Worm (Caenorhabditis elegans) whole organism, L4 larva: Measurements from ENCODE around the gene hsp-12.2.

Experiments used
- F26F4.8 ChIP-seq: fragments of 200-800 bp; sonication (Bioruptor generic); conservative IDR thresholded peaks from 2 replicates; pipeline ENCODE4 v1.3.6; 2022; ENCODE audit warnings: missing genetic modification characterization, missing compliant biosample characterization
- R02D3.7 ChIP-seq: fragments of 150-350 bp; sonication (generic microtip); optimal IDR thresholded peaks from 3 replicates; lab custom pipeline; 2014; ENCODE audit warnings: missing biosample characterization, missing genetic modification characterization
- aha-1 ChIP-seq: fragments of 150-350 bp; peaks from one replicate; lab custom pipeline; 2014; ENCODE audit warnings: missing biosample characterization, missing genetic modification characterization
- arid-1 ChIP-seq: fragments of 200-800 bp; sonication (Bioruptor generic); conservative IDR thresholded peaks from 2 replicates; pipeline ENCODE4 v1.3.6; 2022; ENCODE audit warnings: missing genetic modification reagents, missing genetic modification characterization, missing compliant biosample characterization
- attf-4 ChIP-seq: sonication (generic microtip); optimal IDR thresholded peaks from 3 replicates; lab custom pipeline; 2017; ENCODE audit warnings: missing biosample characterization, missing genetic modification characterization
- ceh-82 ChIP-seq: sonication (generic microtip); optimal IDR thresholded peaks from 2 replicates; lab custom pipeline; 2017; ENCODE audit warnings: missing biosample characterization, missing genetic modification characterization
- ces-1 ChIP-seq: fragments of 150-350 bp; sonication (generic microtip); optimal IDR thresholded peaks from 4 replicates; lab custom pipeline; 2014; ENCODE audit warnings: missing biosample characterization, missing genetic modification reagents, missing genetic modification characterization
- daf-12 ChIP-seq: fragments of 150-350 bp; optimal IDR thresholded peaks from 2 replicates; lab custom pipeline; 2014; ENCODE audit warnings: missing biosample characterization, missing genetic modification reagents, missing genetic modification characterization
- daf-16 ChIP-seq, 3 experiments: sonication (generic microtip); optimal IDR thresholded peaks; 2 replicates each; lab custom pipeline; 2016 to 2017; ENCODE audit warnings: missing genetic modification characterization in 3 of 3, missing genetic modification reagents in 3 of 3, mild to moderate bottlenecking in 2 of 3, missing compliant biosample characterization in 2 of 3, missing biosample characterization in 1 of 3, moderate library complexity in 1 of 3
- daf-19 ChIP-seq: fragments of 200-800 bp; sonication (Bioruptor generic); conservative IDR thresholded peaks from 2 replicates; pipeline ENCODE4 v1.3.6; 2022; ENCODE audit warnings: missing genetic modification characterization, missing compliant biosample characterization
- dmd-6 ChIP-seq: fragments of 200-800 bp; sonication (Bioruptor generic); IDR thresholded peaks from 2 replicates; pipeline ENCODE4 v1.3.6; 2022; ENCODE audit warnings: missing genetic modification reagents, missing genetic modification characterization, missing compliant biosample characterization
- dpl-1 ChIP-seq: fragments of 150-350 bp; optimal IDR thresholded peaks from 2 replicates; lab custom pipeline; 2014; ENCODE audit warnings: missing biosample characterization, missing genetic modification reagents, missing genetic modification characterization
- dve-1 ChIP-seq: sonication (generic microtip); optimal IDR thresholded peaks from 2 replicates; lab custom pipeline; 2017; ENCODE audit warnings: antibody characterized with exemption, mild to moderate bottlenecking, missing genetic modification characterization, missing compliant biosample characterization; ENCODE audit not compliant: insufficient read depth
- egl-27 ChIP-seq: sonication (generic microtip); optimal IDR thresholded peaks from 3 replicates; lab custom pipeline; 2017; ENCODE audit warnings: missing biosample characterization, missing genetic modification reagents, missing genetic modification characterization
- fkh-10 ChIP-seq: fragments of 150-350 bp; optimal IDR thresholded peaks from 2 replicates; lab custom pipeline; 2014; ENCODE audit warnings: missing biosample characterization, missing genetic modification reagents, missing genetic modification characterization
- gei-8 ChIP-seq: fragments of 200-800 bp; sonication (Bioruptor generic); optimal IDR thresholded peaks from 2 replicates; lab custom pipeline; 2018; ENCODE audit warnings: mild to moderate bottlenecking, missing genetic modification characterization, missing compliant biosample characterization
- hif-1 ChIP-seq, 2 experiments: sonication (generic microtip); optimal IDR thresholded peaks; 2 replicates each; lab custom pipeline; 2016 to 2017; ENCODE audit warnings: missing compliant biosample characterization in 2 of 2, missing genetic modification characterization in 2 of 2, missing genetic modification reagents in 2 of 2, missing genotype in 2 of 2, mild to moderate bottlenecking in 1 of 2
- hlh-11 ChIP-seq: fragments of 200-800 bp; sonication (Bioruptor generic); optimal IDR thresholded peaks from 2 replicates; lab custom pipeline; 2018; ENCODE audit warnings: mild to moderate bottlenecking, missing genetic modification characterization, missing compliant biosample characterization
- hlh-30 ChIP-seq: sonication (generic microtip); optimal IDR thresholded peaks from 2 replicates; lab custom pipeline; 2017; ENCODE audit warnings: antibody characterized with exemption, mild to moderate bottlenecking, missing genetic modification characterization, missing compliant biosample characterization; ENCODE audit not compliant: insufficient read depth
- jun-1 ChIP-seq: fragments of 150-350 bp; optimal IDR thresholded peaks from 2 replicates; lab custom pipeline; 2014; ENCODE audit warnings: missing biosample characterization, missing genetic modification reagents, missing genetic modification characterization
- lim-7 ChIP-seq: fragments of 200-800 bp; sonication (Bioruptor generic); IDR thresholded peaks from 2 replicates; pipeline ENCODE4 v1.3.6; 2022; ENCODE audit warnings: missing genetic modification characterization, missing compliant biosample characterization
- lin-15B ChIP-seq: fragments of 150-350 bp; sonication (generic microtip); optimal IDR thresholded peaks from 3 replicates; lab custom pipeline; 2014; ENCODE audit warnings: missing biosample characterization, missing genetic modification characterization
- lin-29 ChIP-seq: fragments of 200-800 bp; sonication (Bioruptor generic); IDR thresholded peaks from 2 replicates; pipeline ENCODE4 v1.3.6; 2022; ENCODE audit warnings: missing genetic modification reagents, missing genetic modification characterization, missing compliant biosample characterization
- lin-39 ChIP-seq: fragments of 150-350 bp; optimal IDR thresholded peaks from 2 replicates; lab custom pipeline; 2014; ENCODE audit warnings: missing biosample characterization, missing genetic modification reagents, missing genetic modification characterization
- lsy-2 ChIP-seq, 2 experiments: fragments of 150-350 bp in 1 of 2; sonication (generic microtip) in 1 of 2; optimal IDR thresholded peaks; 2 replicates each; lab custom pipeline; 2014 to 2017; ENCODE audit warnings: missing biosample characterization in 2 of 2, missing genetic modification characterization in 2 of 2
- madf-5 ChIP-seq, 2 experiments: fragments of 200-800 bp; sonication (Bioruptor generic); IDR thresholded peaks; 2 replicates each; pipeline ENCODE4 v1.3.6; 2022; ENCODE audit warnings: missing compliant biosample characterization in 2 of 2, missing genetic modification characterization in 2 of 2
- mdl-1 ChIP-seq, 2 experiments: fragments of 150-350 bp in 1 of 2; sonication (generic microtip) in 1 of 2; optimal IDR thresholded peaks; 2 replicates each; lab custom pipeline; 2014 to 2017; ENCODE audit warnings: missing biosample characterization in 2 of 2, missing genetic modification characterization in 2 of 2
- mep-1 ChIP-seq: fragments of 150-350 bp; sonication (generic microtip); optimal IDR thresholded peaks from 3 replicates; lab custom pipeline; 2014; ENCODE audit warnings: missing biosample characterization, missing genetic modification characterization
- mes-2 ChIP-seq: sonication (generic microtip); optimal IDR thresholded peaks from 2 replicates; lab custom pipeline; 2016; ENCODE audit warnings: missing genotype, mild to moderate bottlenecking, missing genetic modification characterization, missing compliant biosample characterization; ENCODE audit not compliant: poor library complexity, severe bottlenecking
- mxl-2 ChIP-seq: fragments of 200-800 bp; sonication (Bioruptor generic); conservative IDR thresholded peaks from 2 replicates; pipeline ENCODE4 v1.3.6; 2022; ENCODE audit warnings: missing genetic modification reagents, missing genetic modification characterization, missing compliant biosample characterization
- mxl-3 ChIP-seq: fragments of 200-800 bp; sonication (Bioruptor generic); optimal IDR thresholded peaks from 2 replicates; lab custom pipeline; 2018; ENCODE audit warnings: mild to moderate bottlenecking, missing genetic modification characterization, missing compliant biosample characterization
- nhr-10 ChIP-seq: fragments of 150-350 bp; optimal IDR thresholded peaks from 2 replicates; lab custom pipeline; 2014; ENCODE audit warnings: missing biosample characterization, missing genetic modification characterization
- nhr-111 ChIP-seq: fragments of 200-800 bp; sonication (Bioruptor generic); optimal IDR thresholded peaks from 2 replicates; lab custom pipeline; 2018; ENCODE audit warnings: mild to moderate bottlenecking, missing genetic modification characterization, missing compliant biosample characterization
- nhr-237 ChIP-seq: sonication (generic microtip); optimal IDR thresholded peaks from 2 replicates; lab custom pipeline; 2017; ENCODE audit warnings: missing biosample characterization, missing genetic modification characterization
- nhr-28 ChIP-seq: fragments of 150-350 bp; optimal IDR thresholded peaks from 2 replicates; lab custom pipeline; 2014; ENCODE audit warnings: missing biosample characterization, missing genetic modification characterization
- nhr-6 ChIP-seq: fragments of 150-350 bp; optimal IDR thresholded peaks from 2 replicates; lab custom pipeline; 2014; ENCODE audit warnings: missing biosample characterization, missing genetic modification characterization
- nhr-77 ChIP-seq: fragments of 150-350 bp; optimal IDR thresholded peaks from 2 replicates; lab custom pipeline; 2014; ENCODE audit warnings: missing biosample characterization, missing genetic modification characterization
- pha-4 ChIP-seq, 2 experiments: fragments of 150-350 bp in 1 of 2; fragments of 200-800 bp in 1 of 2; sonication (Bioruptor generic) in 1 of 2; IDR thresholded peaks in 1 of 2; optimal IDR thresholded peaks in 1 of 2; 2 replicates each; pipeline versions ENCODE4 v1.3.6 to Lab custom; 2014 to 2022; ENCODE audit warnings: missing genetic modification characterization in 2 of 2, missing genetic modification reagents in 2 of 2, missing biosample characterization in 1 of 2, missing compliant biosample characterization in 1 of 2
- rbr-2 ChIP-seq: sonication (generic microtip); optimal IDR thresholded peaks from 2 replicates; lab custom pipeline; 2016; ENCODE audit warnings: missing genotype, missing genetic modification characterization, missing compliant biosample characterization
- set-16 ChIP-seq: fragments of 200-800 bp; sonication (Bioruptor generic); IDR thresholded peaks from 2 replicates; pipeline ENCODE4 v1.3.6; 2022; ENCODE audit warnings: missing genetic modification reagents, missing genetic modification characterization, missing compliant biosample characterization
- spr-1 ChIP-seq: sonication (generic microtip); optimal IDR thresholded peaks from 2 replicates; lab custom pipeline; 2016; ENCODE audit warnings: mild to moderate bottlenecking, missing genetic modification characterization, missing compliant biosample characterization
- tag-97 ChIP-seq: fragments of 200-800 bp; sonication (Bioruptor generic); IDR thresholded peaks from 2 replicates; pipeline ENCODE4 v1.3.6; 2022; ENCODE audit warnings: missing genetic modification characterization, missing compliant biosample characterization
- unc-130 ChIP-seq: sonication (generic microtip); optimal IDR thresholded peaks from 2 replicates; lab custom pipeline; 2016; ENCODE audit warnings: missing genetic modification reagents, missing genetic modification characterization, missing compliant biosample characterization
- zip-2 ChIP-seq: fragments of 150-350 bp; optimal IDR thresholded peaks from 2 replicates; lab custom pipeline; 2014; ENCODE audit warnings: missing biosample characterization, missing genetic modification characterization
- ztf-11 ChIP-seq: fragments of 150-350 bp; optimal IDR thresholded peaks from 2 replicates; lab custom pipeline; 2014; ENCODE audit warnings: missing biosample characterization, missing genetic modification characterization

Gene hsp-12.2

DNA sequence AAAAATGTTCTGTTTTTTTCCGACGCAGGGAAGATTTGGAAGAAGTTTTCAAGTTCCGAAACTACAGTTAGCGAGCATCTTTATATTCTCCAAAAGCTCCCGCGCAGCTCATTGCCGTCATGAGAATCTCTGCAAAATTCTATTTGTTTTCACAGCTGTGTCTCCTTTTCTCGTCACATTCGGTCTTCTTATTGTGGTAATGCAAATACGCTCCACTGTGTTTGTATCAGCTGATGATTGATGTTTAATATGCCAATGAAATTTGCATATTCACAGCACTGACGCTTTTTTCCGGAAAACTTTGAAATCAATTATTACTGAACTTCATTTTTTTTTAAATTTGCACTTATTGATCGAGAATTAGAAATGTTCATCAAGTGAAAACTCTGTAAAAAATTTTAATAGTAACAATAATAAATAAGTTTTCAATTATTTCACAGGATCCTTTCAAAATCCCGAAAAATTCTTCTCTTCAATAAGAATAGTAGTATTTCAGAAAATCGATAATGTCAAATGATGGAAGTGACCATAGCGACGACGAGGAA, 44.7 kb upstream of the hsp-12.2 start, which contains the start of gene K06H7.2 (continued):
- TF ChIP-seq mxl-3 (no peak), gei-8 (GFP tag; lab: Kevin White, UChicago) (no peak), pha-4 (GFP tag; IDR thresholded peaks at IDR 0.05; lab: Robert Waterston, UW) (no peak), pha-4 (tag; optimal IDR thresholded peaks at IDR 0.05; lab: Kevin White, UChicago) (peak; percentile 20), zip-2 (tag; lab: Kevin White, UChicago) (no peak), nhr-28 (tag; lab: Kevin White, UChicago) (peak; percentile 43), nhr-77 (tag; lab: Kevin White, UChicago) (peak; percentile 70), set-16 (GFP tag; lab: Robert Waterston, UW) (no peak), fkh-10 (GFP tag; lab: Kevin White, UChicago) (peak; percentile 32), rbr-2 (peak; percentile 35), ztf-11 (no peak), F26F4.8 (no peak)

DNA sequence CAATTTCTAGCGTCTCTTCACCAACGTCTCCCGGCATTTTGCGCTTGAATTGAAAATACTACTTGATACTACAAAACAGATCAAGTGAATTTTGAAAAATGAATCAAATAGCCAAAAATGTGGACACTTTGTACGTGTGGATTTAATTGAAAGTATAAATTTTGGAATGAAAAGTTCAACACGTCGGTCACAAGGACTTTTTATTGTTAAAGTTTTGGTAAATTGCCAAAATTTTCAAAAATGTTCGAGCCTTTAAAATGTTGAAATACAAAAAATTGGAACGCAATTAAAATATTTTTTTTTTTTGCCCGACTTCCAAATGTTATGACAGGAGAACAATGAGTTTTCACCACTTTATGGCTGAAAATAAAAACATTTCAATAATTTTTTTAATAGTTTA, 39.8 kb upstream of the hsp-12.2 start, which contains the start of gene K06H7.8:
K06H7.8 (minus strand) TSS at position 101 of the 400 bp plus-strand sequence.
- TF ChIP-seq nhr-77 (tag; lab: Kevin White, UChicago): no peak
- TF ChIP-seq mxl-2: no peak
- TF ChIP-seq mdl-1 (tag; optimal IDR thresholded peaks at IDR 0.05; lab: Kevin White, UChicago): no peak
- TF ChIP-seq nhr-10 (tag; lab: Kevin White, UChicago): no peak
- no peak for TF ChIP-seq jun-1 (tag; lab: Kevin White, UChicago)
- no peak for TF ChIP-seq arid-1 (GFP tag; lab: Robert Waterston, UW)
- no peak for TF ChIP-seq nhr-237 (tag; lab: Kevin White, UChicago)
- TF ChIP-seq attf-4: no peak
- no peak for TF ChIP-seq dmd-6 (GFP tag; lab: Robert Waterston, UW)
- TF ChIP-seq mep-1: no peak
- TF ChIP-seq ces-1 (GFP tag; lab: Kevin White, UChicago): no peak
- no peak for TF ChIP-seq daf-12 (tag; lab: Kevin White, UChicago)

DNA sequence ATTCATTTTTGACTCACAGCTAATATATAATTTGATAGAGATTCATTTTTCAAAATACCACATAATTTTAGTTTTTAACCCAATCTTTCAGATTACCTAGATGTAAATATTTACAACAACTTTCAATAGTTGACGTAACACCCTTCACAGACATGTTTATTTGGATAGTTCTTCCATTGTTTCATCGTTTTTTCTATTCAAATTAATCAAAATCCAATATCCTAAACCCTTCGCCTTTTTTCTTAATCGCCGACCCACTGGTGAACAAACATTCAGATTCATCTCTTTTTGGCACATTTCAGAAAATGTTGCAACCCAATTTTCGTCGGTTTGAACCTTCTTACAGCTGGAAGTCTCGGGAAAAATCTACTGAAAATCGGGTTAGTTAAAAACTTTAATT, 38.9 kb upstream of the hsp-12.2 start, which contains the start of gene K06H7.1:
K06H7.1 (plus strand) TSS at position 301 of the 400 bp plus-strand sequence.
- no peak for TF ChIP-seq attf-4
- TF ChIP-seq hif-1 (tag; optimal IDR thresholded peaks at IDR 0.05; lab: Kevin White, UChicago): no peak
- no peak for TF ChIP-seq madf-5 (GFP tag; IDR thresholded peaks at IDR 0.05; lab: Robert Waterston, UW)
- TF ChIP-seq hlh-11 (tag; lab: Kevin White, UChicago): no peak
- TF ChIP-seq lsy-2 (tag; optimal IDR thresholded peaks at IDR 0.05; lab: Kevin White, UChicago): no peak
- TF ChIP-seq fkh-10 (GFP tag; lab: Kevin White, UChicago): no peak
- no peak for TF ChIP-seq lim-7
- TF ChIP-seq unc-130 (GFP tag; lab: Kevin White, UChicago): no peak
- TF ChIP-seq tag-97 (GFP tag; lab: Robert Waterston, UW): no peak
- TF ChIP-seq egl-27 (tag; lab: Kevin White, UChicago): no peak
- no peak for TF ChIP-seq daf-19 (GFP tag; lab: Robert Waterston, UW)
- no peak for TF ChIP-seq lin-39
- TF ChIP-seq, all 104 proteins: peak for 0

DNA sequence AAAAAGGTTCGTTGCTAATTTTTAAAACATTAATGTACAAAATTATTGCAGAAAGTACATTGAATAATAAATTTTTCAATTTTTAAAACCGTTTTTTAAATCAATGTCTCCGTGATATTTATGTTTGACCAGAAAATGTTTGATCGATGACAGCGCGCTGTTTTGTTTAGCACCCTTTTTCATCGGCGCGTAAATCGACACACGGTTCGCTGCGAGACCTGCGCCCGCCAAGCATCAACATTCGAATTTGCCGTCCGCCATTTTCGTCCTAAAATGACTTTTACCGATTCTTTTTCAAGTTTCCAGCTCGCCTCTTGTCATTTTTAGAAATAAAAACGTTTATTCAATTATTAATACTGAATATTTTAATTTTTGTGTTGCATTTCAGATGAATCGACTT, 36.9 kb upstream of the hsp-12.2 start, which contains the start of gene plk-1:
plk-1 (plus strand) TSS at position 389 of the 400 bp plus-strand sequence.
- TF ChIP-seq nhr-111 (GFP tag; lab: Kevin White, UChicago): no peak
- no peak for TF ChIP-seq spr-1 (tag; lab: Kevin White, UChicago)
- TF ChIP-seq R02D3.7 (tag; lab: Kevin White, UChicago): peak; percentile 57
- TF ChIP-seq aha-1 (tag; lab: Kevin White, UChicago): peak; percentile 55
- TF ChIP-seq ztf-11: no peak
- peak; percentile 85 for TF ChIP-seq unc-130 (GFP tag; lab: Kevin White, UChicago)
- no peak for TF ChIP-seq daf-16 (GFP tag; optimal IDR thresholded peaks at IDR 0.05; lab: Kevin White, UChicago)
- peak; percentile 46 for TF ChIP-seq daf-16 (tag; optimal IDR thresholded peaks at IDR 0.05; lab: Kevin White, UChicago)
- peak in 1 of 2 experiments; percentile 60 for TF ChIP-seq lsy-2 (tag; optimal IDR thresholded peaks at IDR 0.05; lab: Kevin White, UChicago)
- TF ChIP-seq ceh-82 (tag; lab: Kevin White, UChicago): no peak
- peak; percentile 53 for TF ChIP-seq mes-2 (tag; lab: Kevin White, UChicago)
- TF ChIP-seq nhr-237 (tag; lab: Kevin White, UChicago): no peak
- TF ChIP-seq hlh-30 (tag; lab: Kevin White, UChicago): peak; percentile 25
- peak; percentile 72 for TF ChIP-seq dpl-1 (GFP tag; lab: Kevin White, UChicago)
- no peak for TF ChIP-seq mxl-3
- TF ChIP-seq nhr-6: peak; percentile 50
- no peak for TF ChIP-seq lin-29 (GFP tag; lab: Robert Waterston, UW)
- no peak for TF ChIP-seq lin-15B (tag; lab: Kevin White, UChicago)
- TF ChIP-seq dve-1: peak; percentile 12
